Worm (Caenorhabditis elegans): ENCODE measurements around the gene pptr-1.

Gene pptr-1

ce11 chrV:16350775-16351378 is 6.4 kb upstream of the pptr-1 start:
- peak; percentile 81 for TF ChIP-seq him-1 (tag; optimal IDR thresholded peaks at IDR 0.05)
- TF ChIP-seq W03F9.2 (tag; optimal IDR thresholded peaks at IDR 0.05): no peak

DNA sequence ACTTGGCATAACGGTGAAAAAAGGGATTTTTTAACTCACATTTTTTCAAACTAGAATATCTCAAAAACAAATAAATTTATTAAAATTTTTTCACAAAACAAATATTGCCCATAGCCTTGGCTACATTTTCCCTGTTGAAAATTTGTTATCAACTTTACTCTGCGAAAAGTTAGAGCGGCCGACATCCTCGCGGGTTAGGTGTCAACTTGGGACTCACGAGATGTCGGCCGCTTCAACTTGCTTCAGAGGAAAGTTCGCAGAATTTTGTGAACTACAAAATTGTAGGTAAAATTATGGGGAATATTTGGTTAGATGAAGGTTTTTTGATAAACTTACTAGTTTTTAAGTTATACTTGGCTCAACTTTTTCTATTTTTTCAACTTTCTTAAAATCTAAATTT is 5.6 kb upstream of the pptr-1 start:
- TF ChIP-seq dao-5 (tag; optimal IDR thresholded peaks at IDR 0.05) (no peak), him-1 (tag; optimal IDR thresholded peaks at IDR 0.05) (no peak), W03F9.2 (tag; optimal IDR thresholded peaks at IDR 0.05) (no peak)

DNA sequence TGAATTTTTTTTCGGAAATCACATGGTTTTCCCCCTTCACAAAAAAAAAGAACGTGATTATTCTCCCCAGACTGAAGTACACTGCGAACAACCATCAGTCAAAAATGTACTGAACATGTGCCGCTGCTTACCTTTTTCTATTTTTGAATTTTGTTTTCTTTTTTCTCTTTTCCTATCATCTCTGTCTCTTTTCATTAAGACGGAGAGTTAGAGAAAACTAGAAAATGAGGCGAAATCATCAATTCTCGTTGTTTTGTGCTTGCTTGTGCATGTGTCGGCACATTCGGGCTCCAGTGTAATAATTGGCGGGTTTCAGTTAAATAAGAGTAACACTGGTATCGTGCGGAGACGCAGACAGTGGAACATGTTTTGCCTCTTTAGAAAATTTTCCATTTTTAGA is 5.0 kb upstream of the pptr-1 start:
- TF ChIP-seq W03F9.2 (tag; optimal IDR thresholded peaks at IDR 0.05): peak; percentile 17
- TF ChIP-seq him-1 (tag; optimal IDR thresholded peaks at IDR 0.05): no peak
- TF ChIP-seq dao-5 (tag; optimal IDR thresholded peaks at IDR 0.05): no peak

- TF ChIP-seq W03F9.2 (tag; optimal IDR thresholded peaks at IDR 0.05) (no peak), him-1 (tag; optimal IDR thresholded peaks at IDR 0.05) (no peak), dao-5 (tag; optimal IDR thresholded peaks at IDR 0.05) (no peak)
These were observed 2.6 kb upstream of the pptr-1 start for ce11 chrV:16354675-16355074.

- no peak for TF ChIP-seq dao-5 (tag; optimal IDR thresholded peaks at IDR 0.05)
- peak; percentile 86 for TF ChIP-seq him-1 (tag; optimal IDR thresholded peaks at IDR 0.05)
- peak; percentile 64 for TF ChIP-seq W03F9.2 (tag; optimal IDR thresholded peaks at IDR 0.05)
These were observed 1.4 kb upstream of the pptr-1 start for ce11 chrV:16355941-16356340.

- TF ChIP-seq him-1 (tag; optimal IDR thresholded peaks at IDR 0.05): no peak
- TF ChIP-seq dao-5 (tag; optimal IDR thresholded peaks at IDR 0.05): no peak
- TF ChIP-seq W03F9.2 (tag; optimal IDR thresholded peaks at IDR 0.05): no peak
These were observed 523 bp upstream of the pptr-1 start for ce11 chrV:16356798-16357197.

- TF ChIP-seq dao-5 (tag; optimal IDR thresholded peaks at IDR 0.05) (no peak), him-1 (tag; optimal IDR thresholded peaks at IDR 0.05) (no peak), W03F9.2 (tag; optimal IDR thresholded peaks at IDR 0.05) (no peak)
These were observed 4.0 kb downstream of the pptr-1 start for ce11 chrV:16361350-16361749.

- no peak for TF ChIP-seq him-1 (tag; optimal IDR thresholded peaks at IDR 0.05)
- TF ChIP-seq dao-5 (tag; optimal IDR thresholded peaks at IDR 0.05): no peak
These were observed 10.3 kb downstream of the pptr-1 start, which contains the start of gene W08G11.3 for ce11 chrV:16367575-16367974. Gene W08G11.3 (plus strand): TSS chrV:16367681.

ce11 chrV:16368143-16368542 is 10.8 kb downstream of the pptr-1 start:
- TF ChIP-seq W03F9.2 (tag; optimal IDR thresholded peaks at IDR 0.05) (no peak), dao-5 (tag; optimal IDR thresholded peaks at IDR 0.05) (no peak), him-1 (tag; optimal IDR thresholded peaks at IDR 0.05) (no peak)

ce11 chrV:16370039-16370438 is 12.7 kb downstream of the pptr-1 start:
- TF ChIP-seq dao-5 (tag; optimal IDR thresholded peaks at IDR 0.05) (peak; percentile 71), W03F9.2 (tag; optimal IDR thresholded peaks at IDR 0.05) (peak; percentile 9), him-1 (tag; optimal IDR thresholded peaks at IDR 0.05) (peak; percentile 52)

DNA sequence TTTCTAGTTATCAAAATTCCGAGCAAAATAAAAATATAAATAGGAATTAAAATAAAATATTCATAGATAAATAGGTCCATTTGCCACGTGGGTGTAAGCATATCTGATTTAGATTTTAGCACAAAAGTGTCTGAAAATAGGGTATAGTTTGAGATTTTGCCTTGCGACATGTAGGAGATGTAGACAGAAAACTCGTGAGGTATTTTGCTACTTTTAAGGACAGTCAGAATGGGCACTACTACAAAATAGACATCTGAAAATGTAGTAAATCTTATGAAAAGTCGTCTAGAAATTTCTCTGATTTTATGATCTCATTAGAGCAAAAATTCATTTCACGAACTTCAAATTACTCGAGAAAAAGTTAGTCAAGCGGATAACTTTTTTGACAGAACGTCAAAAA is 17.4 kb downstream of the pptr-1 start, which contains the start of gene srv-34:
Gene srv-34 (minus strand): TSS at position 101 of the 400 bp plus-strand sequence.
- TF ChIP-seq W03F9.2 (tag; optimal IDR thresholded peaks at IDR 0.05) (no peak), dao-5 (tag; optimal IDR thresholded peaks at IDR 0.05) (no peak), him-1 (tag; optimal IDR thresholded peaks at IDR 0.05) (no peak)

- TF ChIP-seq W03F9.2 (tag; optimal IDR thresholded peaks at IDR 0.05) (no peak), dao-5 (tag; optimal IDR thresholded peaks at IDR 0.05) (no peak), him-1 (tag; optimal IDR thresholded peaks at IDR 0.05) (no peak)
These were observed 19.2 kb downstream of the pptr-1 start for ce11 chrV:16376430-16376948.

DNA sequence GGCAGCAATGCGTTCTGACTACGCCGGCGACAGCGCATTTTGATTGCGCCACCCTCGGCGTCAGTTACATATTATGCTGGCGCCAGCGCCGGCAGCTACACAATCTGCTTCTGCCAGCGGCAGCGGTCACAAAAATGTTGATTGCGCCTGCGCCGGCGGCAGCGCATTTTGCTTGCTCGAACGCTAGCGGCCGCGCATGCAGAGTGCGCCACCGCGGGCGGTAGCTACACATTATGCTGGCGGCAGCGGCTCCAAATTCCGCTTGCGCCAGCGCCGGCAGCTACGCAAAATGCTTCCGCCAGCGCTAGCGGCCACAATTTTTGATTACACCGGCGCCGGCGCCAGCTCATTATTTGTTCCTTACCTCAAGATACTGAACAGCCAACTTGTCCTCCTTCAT is 19.9 kb downstream of the pptr-1 start:
- TF ChIP-seq W03F9.2 (tag; optimal IDR thresholded peaks at IDR 0.05) (no peak), dao-5 (tag; optimal IDR thresholded peaks at IDR 0.05) (no peak), him-1 (tag; optimal IDR thresholded peaks at IDR 0.05) (no peak)

DNA sequence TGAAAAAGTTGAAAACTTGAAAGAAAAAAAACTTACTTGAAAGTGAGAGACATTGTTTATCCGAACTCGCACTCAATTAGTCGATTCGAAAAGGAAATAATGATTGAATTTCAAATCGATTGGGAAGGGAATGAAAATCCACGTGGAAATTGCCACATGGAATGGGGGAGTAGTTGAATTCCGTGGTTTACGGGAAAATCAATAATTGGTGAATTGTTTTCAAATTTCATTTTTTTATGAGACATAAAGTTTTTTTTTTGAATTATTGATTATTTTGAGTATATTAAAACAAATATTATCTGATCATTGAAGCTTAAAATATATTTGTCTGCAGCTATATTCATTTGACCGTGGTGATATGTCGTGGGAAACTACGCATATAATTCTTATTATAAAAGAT is 20.5 kb downstream of the pptr-1 start, which contains the start of gene F13A7.1:
Gene F13A7.1 (minus strand): TSS at position 101 of the 400 bp plus-strand sequence.
- TF ChIP-seq him-1 (tag; optimal IDR thresholded peaks at IDR 0.05) (no peak), dao-5 (tag; optimal IDR thresholded peaks at IDR 0.05) (no peak), W03F9.2 (tag; optimal IDR thresholded peaks at IDR 0.05) (no peak)

- TF ChIP-seq dao-5 (tag; optimal IDR thresholded peaks at IDR 0.05) (no peak), W03F9.2 (tag; optimal IDR thresholded peaks at IDR 0.05) (no peak), him-1 (tag; optimal IDR thresholded peaks at IDR 0.05) (no peak)
These were observed 25.6 kb downstream of the pptr-1 start for ce11 chrV:16382949-16383348.

All from whole organism, L4/young adult.